Worm (Caenorhabditis elegans): ENCODE data around the gene fipr-29.
A peak's percentile ranks its signal among the peaks of the same experiment; 100 is the strongest.

The fipr-29 gene

DNA sequence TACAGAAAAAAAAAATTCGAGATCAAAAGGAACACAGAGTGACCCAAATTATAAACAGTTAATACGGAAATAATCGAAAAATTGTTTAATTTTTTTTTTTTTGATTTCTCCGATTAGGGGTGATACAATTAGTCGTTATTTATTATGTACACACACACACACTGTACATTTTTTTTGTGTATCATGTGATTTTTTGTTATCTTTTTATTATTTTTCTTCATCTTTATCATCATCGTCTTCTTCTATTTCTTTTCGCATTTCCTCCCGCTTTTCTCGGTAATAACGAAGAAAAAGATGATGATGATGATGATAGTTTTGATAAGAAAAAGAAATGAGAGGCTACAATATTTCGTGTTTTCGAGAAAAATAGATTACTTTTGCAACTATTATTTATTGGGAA lies 30.3 kb downstream of the fipr-29 start:
- TF ChIP-seq pha-4 (tag; optimal IDR thresholded peaks at IDR 0.05) (peak; percentile 10), mml-1 (tag; optimal IDR thresholded peaks at IDR 0.05) (no peak), elt-2 (tag; optimal IDR thresholded peaks at IDR 0.05) (peak; percentile 15), lin-15B (tag; optimal IDR thresholded peaks at IDR 0.05) (no peak)

DNA sequence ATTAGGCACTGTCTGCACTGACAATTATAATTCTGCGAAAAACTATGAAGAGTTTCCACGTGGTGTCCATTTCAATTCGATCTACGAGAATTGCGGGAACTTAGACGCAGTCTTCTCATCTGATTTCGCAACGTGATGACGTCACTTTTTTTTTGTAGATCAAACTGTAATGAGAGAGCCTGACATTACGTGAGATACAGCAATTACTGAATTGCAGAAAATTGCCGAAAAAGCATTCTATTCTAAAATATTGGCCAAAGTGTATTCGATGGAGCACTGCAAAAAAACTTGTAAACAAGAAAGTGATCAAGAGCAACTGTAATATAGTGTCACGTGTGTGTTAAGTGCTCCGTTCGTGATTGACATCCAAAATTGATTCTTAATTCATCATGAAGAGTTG lies 33.5 kb downstream of the fipr-29 start:
- TF ChIP-seq egl-27 (tag; optimal IDR thresholded peaks at IDR 0.05) (no peak), nhr-23 (tag; optimal IDR thresholded peaks at IDR 0.05) (no peak), ZK546.5 (tag; optimal IDR thresholded peaks at IDR 0.05) (no peak), elt-3 (tag; optimal IDR thresholded peaks at IDR 0.05) (no peak), nhr-77 (tag; optimal IDR thresholded peaks at IDR 0.05) (no peak), nhr-67 (tag; optimal IDR thresholded peaks at IDR 0.05) (no peak), eor-1 (tag; optimal IDR thresholded peaks at IDR 0.05) (no peak), pqm-1 (tag; optimal IDR thresholded peaks at IDR 0.05) (no peak), tbx-2 (tag; optimal IDR thresholded peaks at IDR 0.05) (no peak), nhr-25 (tag; optimal IDR thresholded peaks at IDR 0.05) (no peak), ztf-4 (tag; optimal IDR thresholded peaks at IDR 0.05) (no peak), aly-2 (tag; optimal IDR thresholded peaks at IDR 0.05) (no peak), daf-12 (tag; optimal IDR thresholded peaks at IDR 0.05) (no peak), mml-1 (tag; optimal IDR thresholded peaks at IDR 0.05) (no peak), jun-1 (tag; optimal IDR thresholded peaks at IDR 0.05) (no peak), nhr-11 (tag; optimal IDR thresholded peaks at IDR 0.05) (no peak), skn-1 (tag; optimal IDR thresholded peaks at IDR 0.05) (no peak)

DNA sequence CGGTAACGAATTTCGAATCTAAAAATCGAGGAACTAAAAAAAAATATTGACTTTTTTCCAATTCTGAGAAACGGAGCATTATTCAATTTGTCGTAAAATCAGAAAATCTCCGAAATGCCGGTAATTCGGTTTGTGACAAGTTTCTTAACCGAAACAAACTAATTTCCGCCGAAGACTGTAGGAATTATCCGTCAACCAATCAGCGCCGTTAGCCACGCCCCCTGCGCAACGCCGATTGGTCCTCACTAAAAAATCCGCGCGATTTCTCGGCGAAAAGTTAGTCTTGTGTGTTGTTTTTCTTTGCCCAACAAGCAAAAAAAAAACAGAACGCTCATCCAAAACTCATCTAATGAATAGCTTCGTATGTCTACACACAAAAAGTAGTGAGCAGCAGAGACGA lies 40.1 kb downstream of the fipr-29 start:
- TF ChIP-seq eor-1 (tag; optimal IDR thresholded peaks at IDR 0.05) = no peak
- TF ChIP-seq ceh-82 (tag; optimal IDR thresholded peaks at IDR 0.05) = no peak
- TF ChIP-seq elt-2 (tag; optimal IDR thresholded peaks at IDR 0.05) = no peak
- TF ChIP-seq ceh-28 (tag; optimal IDR thresholded peaks at IDR 0.05) = no peak
- TF ChIP-seq nfya-1 (tag; optimal IDR thresholded peaks at IDR 0.05; ENCODE audit: insufficient read depth) = peak; percentile 70
- no peak for TF ChIP-seq nhr-76 (tag; optimal IDR thresholded peaks at IDR 0.05)

DNA sequence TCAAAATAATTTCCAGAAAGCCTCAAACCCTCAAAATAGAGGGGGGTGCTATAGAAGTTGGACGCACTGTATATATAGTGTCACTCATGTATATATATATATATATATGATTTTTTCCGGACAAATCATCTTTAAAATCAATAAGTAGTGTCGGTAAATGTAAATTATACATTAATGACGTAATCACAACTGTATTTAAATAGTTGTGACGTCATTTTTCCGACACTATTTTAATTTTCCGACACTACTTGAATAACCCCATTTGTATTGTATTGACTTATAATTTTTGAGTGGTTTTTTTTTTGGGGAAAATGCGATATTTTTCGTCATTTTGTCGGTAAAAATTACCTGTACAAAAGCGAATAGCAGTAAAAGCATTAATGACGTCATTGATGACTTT lies 41.3 kb downstream of the fipr-29 start:
- TF ChIP-seq ztf-4 (tag; optimal IDR thresholded peaks at IDR 0.05) = no peak
- no peak for TF ChIP-seq nhr-12 (tag; optimal IDR thresholded peaks at IDR 0.05)
- TF ChIP-seq nhr-77 (tag; optimal IDR thresholded peaks at IDR 0.05) = no peak
- no peak for TF ChIP-seq nhr-237 (tag; optimal IDR thresholded peaks at IDR 0.05)
- no peak for TF ChIP-seq lin-39 (tag; optimal IDR thresholded peaks at IDR 0.05)
- TF ChIP-seq ceh-82 (tag; optimal IDR thresholded peaks at IDR 0.05) = no peak
- no peak for TF ChIP-seq nhr-11 (tag; optimal IDR thresholded peaks at IDR 0.05)
